Worm (Caenorhabditis elegans) whole organism, late embryonic: ENCODE data around the gene spp-9.

Experiments
- K02D7.2 ChIP-seq: sonication (generic microtip); optimal IDR thresholded peaks from 2 replicates; lab custom pipeline; 2017; ENCODE audit warnings: mild to moderate bottlenecking, missing genetic modification characterization, missing compliant biosample characterization
- ets-4 ChIP-seq: sonication (generic microtip); optimal IDR thresholded peaks from 2 replicates; lab custom pipeline; 2016; ENCODE audit warnings: missing genetic modification characterization, missing compliant biosample characterization
- eyg-1 ChIP-seq: sonication (generic microtip); optimal IDR thresholded peaks from 2 replicates; lab custom pipeline; 2016; ENCODE audit warnings: missing genotype, missing genetic modification characterization, missing compliant biosample characterization
- hlh-6 ChIP-seq: sonication (generic microtip); optimal IDR thresholded peaks from 2 replicates; lab custom pipeline; 2016; ENCODE audit warnings: missing genotype, missing genetic modification characterization, missing compliant biosample characterization
- pha-2 ChIP-seq: sonication (generic microtip); optimal IDR thresholded peaks from 2 replicates; lab custom pipeline; 2017; ENCODE audit warnings: mild to moderate bottlenecking, missing genetic modification characterization, missing compliant biosample characterization
- pqm-1 ChIP-seq: sonication (generic microtip); optimal IDR thresholded peaks from 2 replicates; lab custom pipeline; 2016; ENCODE audit warnings: missing genetic modification characterization, missing compliant biosample characterization
- tbx-2 ChIP-seq: sonication (generic microtip); optimal IDR thresholded peaks from 2 replicates; lab custom pipeline; 2016; ENCODE audit warnings: missing genetic modification characterization, missing compliant biosample characterization

DNA sequence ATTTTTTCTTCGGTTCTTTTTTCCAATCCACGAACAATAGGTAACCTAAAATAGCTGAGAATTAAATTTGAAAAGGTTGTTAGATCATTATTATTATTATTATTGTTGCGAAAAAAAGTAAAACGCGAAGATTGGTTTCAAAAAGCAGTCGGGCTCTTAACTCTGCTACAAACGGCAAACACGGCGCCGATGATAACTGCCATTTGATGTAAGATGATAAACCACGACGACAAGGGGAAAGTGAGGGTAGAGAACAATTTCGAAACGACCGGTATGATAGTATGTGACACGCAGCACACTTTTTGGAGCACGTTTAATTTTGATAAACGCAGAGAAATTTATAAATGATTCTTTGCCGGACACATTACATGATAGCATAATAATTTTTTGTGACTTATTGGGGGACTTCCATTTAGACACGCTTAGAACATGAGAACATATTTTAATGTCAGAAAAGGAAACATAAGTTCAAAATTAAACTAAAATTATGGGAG is 31.5 kb downstream of the spp-9 start, which contains the start of gene hpo-34:
- no peak for TF ChIP-seq ets-4
- no peak for TF ChIP-seq tbx-2 (tag; lab: Kevin White, UChicago)
- no peak for TF ChIP-seq hlh-6 (tag; lab: Kevin White, UChicago)
- TF ChIP-seq eyg-1 (tag; lab: Kevin White, UChicago), result no peak
- TF ChIP-seq pqm-1 (tag; lab: Kevin White, UChicago), result no peak
- TF ChIP-seq pha-2 (tag; lab: Kevin White, UChicago), result no peak
- TF ChIP-seq K02D7.2, result no peak
